Worm (Caenorhabditis elegans): ENCODE data around the gene nlg-1.

The nlg-1 gene

DNA sequence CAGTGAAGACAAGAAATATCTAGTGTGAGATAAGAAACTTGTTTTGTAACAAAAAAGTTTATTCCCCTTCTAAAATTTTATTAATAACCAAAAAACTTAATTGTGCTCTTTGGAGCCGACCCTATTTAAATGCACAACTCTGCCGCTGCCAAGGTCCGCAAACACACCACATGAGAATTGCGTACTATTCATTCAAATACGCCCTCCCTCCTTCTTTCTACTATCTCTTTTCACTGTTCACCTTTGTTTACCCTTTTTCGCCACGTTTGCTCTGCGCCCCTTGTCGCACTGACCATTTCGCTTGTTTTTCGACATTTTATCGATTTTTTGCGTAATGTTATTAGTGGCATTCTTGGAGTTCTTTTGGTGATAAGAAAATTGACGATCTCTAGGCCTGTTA lies 38.7 kb upstream of the nlg-1 start (continued):
- peak; percentile 75 for TF ChIP-seq dve-1 (tag; optimal IDR thresholded peaks at IDR 0.05; ENCODE audit: insufficient read depth)
- no peak for TF ChIP-seq spr-3 (GFP tag; optimal IDR thresholded peaks at IDR 0.05)
- TF ChIP-seq nhr-6 (tag; optimal IDR thresholded peaks at IDR 0.05), result no peak
- no peak for TF ChIP-seq arid-1 (GFP tag; conservative IDR thresholded peaks at IDR 0.05)
- no peak for TF ChIP-seq unc-62 (GFP tag; optimal IDR thresholded peaks at IDR 0.05 in 1 of 2)
- TF ChIP-seq unc-62 (tag; optimal IDR thresholded peaks at IDR 0.05), result no peak
- TF ChIP-seq F37D6.2 (tag; optimal IDR thresholded peaks at IDR 0.05), result no peak
- TF ChIP-seq zfp-3 (GFP tag; conservative IDR thresholded peaks at IDR 0.05), result no peak
- peak; percentile 63 for TF ChIP-seq mes-2 (tag; optimal IDR thresholded peaks at IDR 0.05; ENCODE audit: poor library complexity, severe bottlenecking)
- peak; percentile 74 for TF ChIP-seq dpl-1 (GFP tag; optimal IDR thresholded peaks at IDR 0.05)
- TF ChIP-seq ctbp-1 (GFP tag; IDR thresholded peaks at IDR 0.05), result no peak
- TF ChIP-seq lin-29 (GFP tag; IDR thresholded peaks at IDR 0.05), result no peak
- TF ChIP-seq duxl-1 (tag; optimal IDR thresholded peaks at IDR 0.05; ENCODE audit: poor library complexity), result no peak
- no peak for TF ChIP-seq nhr-111 (GFP tag; optimal IDR thresholded peaks at IDR 0.05)
- TF ChIP-seq lin-39 (tag; optimal IDR thresholded peaks at IDR 0.05), result no peak
- no peak for TF ChIP-seq zag-1 (tag; optimal IDR thresholded peaks at IDR 0.05)
- no peak for TF ChIP-seq daf-19 (GFP tag; conservative IDR thresholded peaks at IDR 0.05)
- no peak for TF ChIP-seq php-3 (GFP tag; IDR thresholded peaks at IDR 0.05)
- no peak for TF ChIP-seq nhr-11 (tag; optimal IDR thresholded peaks at IDR 0.05)

DNA sequence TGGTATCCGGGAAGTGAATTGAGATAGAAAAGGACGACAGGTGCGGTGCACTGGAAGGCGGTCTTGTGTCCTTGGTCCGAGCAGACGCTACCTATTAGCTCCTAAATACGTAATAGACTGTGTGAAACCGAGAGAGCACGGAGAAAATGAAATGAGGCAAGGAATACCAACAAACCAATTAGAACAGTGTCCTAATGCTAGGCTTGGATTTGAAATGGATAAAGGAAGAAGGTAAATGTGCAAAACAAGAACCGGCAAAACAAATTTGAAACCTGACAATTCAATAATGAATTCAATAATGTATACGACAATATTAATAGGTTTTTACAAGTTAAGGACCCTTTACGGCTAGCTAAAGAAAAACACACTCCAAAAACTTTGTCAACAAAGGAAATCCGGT lies 37.8 kb upstream of the nlg-1 start, which contains the start of gene C04A11.2:
Gene C04A11.2, minus strand, starts transcription at position 101 of the 400 bp plus-strand sequence.
- TF ChIP-seq daf-16 (GFP tag; optimal IDR thresholded peaks at IDR 0.05) (no peak), daf-16 (tag; optimal IDR thresholded peaks at IDR 0.05) (no peak), unc-62 (GFP tag; optimal IDR thresholded peaks at IDR 0.05 in 1 of 2) (peak in 1 of 2 experiments; percentile 19), unc-62 (tag; optimal IDR thresholded peaks at IDR 0.05) (no peak)

DNA sequence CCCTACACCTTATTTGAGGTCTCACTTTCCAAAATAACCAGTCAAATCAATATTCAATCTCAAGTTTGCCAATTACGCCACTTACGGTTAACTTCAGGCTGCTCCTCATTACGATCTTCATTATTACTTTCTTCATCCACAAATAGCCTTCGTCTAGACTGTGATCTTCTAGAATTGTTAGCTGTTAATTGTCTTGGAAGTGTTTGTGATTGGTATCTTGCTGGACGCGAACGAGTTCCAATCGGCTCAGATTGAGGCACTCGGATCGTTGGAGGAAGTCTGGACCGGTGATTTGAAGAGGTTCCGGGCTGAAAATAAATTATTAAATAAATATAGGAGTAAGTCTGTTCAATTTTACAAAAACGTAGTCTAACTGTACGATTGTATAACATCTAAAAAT lies 35.9 kb upstream of the nlg-1 start:
- peak in 1 of 2 experiments; percentile 90 for TF ChIP-seq unc-62 (GFP tag; optimal IDR thresholded peaks at IDR 0.05 in 1 of 2)
- TF ChIP-seq unc-62 (tag; optimal IDR thresholded peaks at IDR 0.05), result no peak
- no peak for TF ChIP-seq F44E2.7 (GFP tag; IDR thresholded peaks at IDR 0.05)
- no peak for TF ChIP-seq lin-1 (GFP tag; IDR thresholded peaks at IDR 0.05)

DNA sequence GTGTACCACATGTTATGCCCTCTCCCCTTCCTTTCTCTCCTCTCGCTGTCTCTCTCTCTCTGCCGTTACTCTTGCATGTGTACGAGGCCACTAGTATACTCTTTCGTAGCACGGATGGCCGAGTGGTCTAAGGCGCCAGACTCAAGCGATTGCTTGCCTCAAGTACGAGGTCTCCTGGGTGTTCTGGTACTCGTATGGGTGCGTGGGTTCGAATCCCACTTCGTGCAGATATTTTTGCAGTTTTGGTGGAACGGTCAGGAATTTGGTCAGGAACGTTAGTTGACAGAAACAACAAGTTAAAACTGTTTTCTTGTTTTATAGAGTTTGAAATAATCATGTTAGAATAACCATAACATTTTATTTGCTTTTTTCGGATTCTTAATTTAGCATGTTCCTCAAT lies 34.5 kb upstream of the nlg-1 start:
- TF ChIP-seq ama-1 (optimal IDR thresholded peaks at IDR 0.05) (no peak), F26F4.8 (GFP tag; conservative IDR thresholded peaks at IDR 0.05) (peak; percentile 99), lsy-2 (tag; optimal IDR thresholded peaks at IDR 0.05) (peak in 1 of 2 experiments; percentile 78), Y48G9A.11 (GFP tag; IDR thresholded peaks at IDR 0.05) (peak; percentile 89), ceh-44 (GFP tag; IDR thresholded peaks at IDR 0.05) (peak; percentile 90), lin-29 (GFP tag; IDR thresholded peaks at IDR 0.05) (peak; percentile 76; the same call in 1 of the 2 replicates), dmd-6 (GFP tag; IDR thresholded peaks at IDR 0.05) (peak; percentile 87), ceh-28 (tag; optimal IDR thresholded peaks at IDR 0.05) (no peak), dve-1 (tag; optimal IDR thresholded peaks at IDR 0.05; ENCODE audit: insufficient read depth) (peak; percentile 84), dmd-9 (GFP tag; IDR thresholded peaks at IDR 0.05) (peak; percentile 91), pqm-1 (tag; optimal IDR thresholded peaks at IDR 0.05) (no peak), mep-1 (tag; optimal IDR thresholded peaks at IDR 0.05) (peak; percentile 92), ceh-62 (tag; optimal IDR thresholded peaks at IDR 0.05) (no peak), nhr-111 (GFP tag; optimal IDR thresholded peaks at IDR 0.05) (peak; percentile 84), fkh-10 (GFP tag; optimal IDR thresholded peaks at IDR 0.05) (peak; percentile 45), hmg-1.1 (GFP tag; IDR thresholded peaks at IDR 0.05) (peak; percentile 99), gei-8 (GFP tag; optimal IDR thresholded peaks at IDR 0.05) (peak; percentile 92), unc-130 (GFP tag; optimal IDR thresholded peaks at IDR 0.05) (peak; percentile 73), daf-12 (tag; optimal IDR thresholded peaks at IDR 0.05) (no peak), aly-2 (tag; optimal IDR thresholded peaks at IDR 0.05) (no peak), Y105C5A.15 (GFP tag; IDR thresholded peaks at IDR 0.05) (peak; percentile 98), lin-15B (tag; optimal IDR thresholded peaks at IDR 0.05) (no peak), duxl-1 (tag; optimal IDR thresholded peaks at IDR 0.05; ENCODE audit: poor library complexity) (peak; percentile 94), mes-2 (tag; optimal IDR thresholded peaks at IDR 0.05; ENCODE audit: poor library complexity, severe bottlenecking) (peak; percentile 90), nhr-28 (tag; optimal IDR thresholded peaks at IDR 0.05) (peak; percentile 65), fos-1 (tag; optimal IDR thresholded peaks at IDR 0.05) (no peak), mdt-29 (GFP tag; IDR thresholded peaks at IDR 0.05) (peak; percentile 91), pha-4 (GFP tag; IDR thresholded peaks at IDR 0.05) (peak; percentile 96), pha-4 (tag; optimal IDR thresholded peaks at IDR 0.05) (peak; percentile 5)
